Fruit fly (Drosophila melanogaster): Measurements from ENCODE around the gene Set8.
A peak's percentile ranks its signal among the peaks of the same experiment; 100 is the strongest.

The Set8 gene

DNA sequence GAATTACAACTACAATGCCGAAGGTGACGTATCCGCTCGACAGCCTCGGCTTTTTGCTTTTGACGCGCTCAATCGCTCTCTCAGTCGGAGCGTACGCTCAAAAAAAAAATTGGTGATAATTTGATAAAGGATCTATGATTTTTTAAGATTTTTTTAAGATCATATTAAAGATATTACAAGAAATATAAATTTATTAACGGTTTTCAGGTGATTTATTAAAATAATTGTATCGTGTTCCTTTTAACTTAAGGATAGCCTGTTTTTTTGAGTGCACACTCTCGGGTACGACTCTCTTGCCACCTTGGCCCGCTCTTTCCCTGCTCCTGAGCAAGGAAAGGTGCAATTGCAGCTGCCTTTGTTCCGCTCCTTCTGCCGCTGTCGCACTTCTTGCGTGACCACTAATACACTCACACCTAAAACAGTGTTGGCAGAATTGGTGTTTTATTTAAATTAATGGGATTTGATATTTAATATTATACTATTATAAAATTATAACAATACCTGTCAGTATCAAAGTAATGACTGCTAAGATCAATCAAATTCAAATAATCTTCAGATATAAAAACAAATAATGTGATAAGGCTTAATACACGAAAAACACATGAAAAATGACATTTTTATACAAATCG, 37.8 kb upstream of the Set8 start (continued):
- peak; percentile 88 for TF ChIP-seq CG18262 (tag; optimal IDR thresholded peaks at IDR 0.05)

DNA sequence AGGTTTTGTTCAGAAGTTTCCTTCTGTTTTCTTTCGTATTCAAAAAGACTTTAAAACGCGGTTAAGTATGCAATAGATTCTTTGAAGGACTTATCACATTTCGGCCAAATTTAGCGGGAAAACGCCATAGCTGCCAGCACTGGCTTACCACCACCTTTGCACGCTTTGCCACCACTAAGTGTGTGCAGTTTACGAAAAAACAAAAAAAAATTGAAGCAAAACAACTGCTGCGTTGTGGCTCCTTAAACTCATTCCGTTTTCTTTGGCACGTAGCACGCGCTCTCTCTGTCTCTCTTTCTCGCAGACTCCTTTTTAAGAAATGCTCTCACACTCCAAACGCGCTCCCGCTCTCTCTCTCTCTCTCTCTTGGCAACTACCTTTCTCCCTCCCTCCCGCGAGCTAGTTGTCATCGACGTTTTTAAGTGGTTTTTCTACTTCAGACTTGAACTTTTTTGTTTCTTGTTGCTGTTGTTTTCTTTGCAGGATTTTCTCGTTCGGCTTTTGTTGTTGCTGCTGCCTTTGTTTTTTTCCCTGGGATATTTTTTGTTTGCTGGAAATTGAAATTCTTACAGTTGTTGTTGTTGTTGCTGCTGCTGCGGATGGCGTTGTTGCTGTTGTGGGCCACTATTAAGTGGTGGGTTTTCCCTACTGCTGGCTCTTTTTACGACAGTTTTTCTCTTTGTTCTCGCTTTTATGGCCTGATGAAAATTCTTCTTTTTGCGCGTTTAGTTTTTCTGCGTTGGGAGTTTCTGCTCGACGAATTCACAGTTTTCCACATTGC, 37.1 kb upstream of the Set8 start:
- TF ChIP-seq onecut (GFP tag; IDR thresholded peaks at IDR 0.05) (peak; percentile 43; the same call in 1 of the 2 replicates), chm (GFP tag; IDR thresholded peaks at IDR 0.05) (0 out of 2 replicates have a peak, but pooled peaks have one; percentile 41), shn (GFP tag; optimal IDR thresholded peaks at IDR 0.05) (peak; percentile 23), CG32772 (GFP tag; IDR thresholded peaks at IDR 0.05) (peak; percentile 81), Dbx (GFP tag; IDR thresholded peaks at IDR 0.05) (0 out of 3 replicates have a peak, but pooled peaks have one; percentile 18), dimm (GFP tag; IDR thresholded peaks at IDR 0.05) (no peak), mam (GFP tag; optimal IDR thresholded peaks at IDR 0.05) (peak; percentile 18), gem (tag; optimal IDR thresholded peaks at IDR 0.05) (peak; percentile 38), cg (GFP tag; optimal IDR thresholded peaks at IDR 0.05) (peak; percentile 34), dmrt99B (tag; optimal IDR thresholded peaks at IDR 0.05) (peak; percentile 7), gro (GFP tag; optimal IDR thresholded peaks at IDR 0.05) (peak; percentile 13), Sox102F (GFP tag; optimal IDR thresholded peaks at IDR 0.05) (peak; percentile 3), CG6689 (GFP tag; IDR thresholded peaks at IDR 0.05) (peak; percentile 25), Neu2 (GFP tag; optimal IDR thresholded peaks at IDR 0.05; ENCODE audit: borderline replicate concordance) (peak; percentile 66), HLH54F (GFP tag; optimal IDR thresholded peaks at IDR 0.05) (no peak), H15 (GFP tag; IDR thresholded peaks at IDR 0.05) (no peak), CG7928 (GFP tag; optimal IDR thresholded peaks at IDR 0.05) (no peak), nerfin-1 (tag; optimal IDR thresholded peaks at IDR 0.05) (peak; percentile 33), Drgx (GFP tag; IDR thresholded peaks at IDR 0.05) (0 out of 2 replicates have a peak, but pooled peaks have one; percentile 56), CG15514 (GFP tag; optimal IDR thresholded peaks at IDR 0.05) (peak; percentile 19), HmgD (GFP tag; optimal IDR thresholded peaks at IDR 0.05) (peak; percentile 44), crp (GFP tag; optimal IDR thresholded peaks at IDR 0.05) (no peak), lab (GFP tag; optimal IDR thresholded peaks at IDR 0.05) (peak; percentile 23), sd (tag; optimal IDR thresholded peaks at IDR 0.05) (peak; percentile 35), nom (GFP tag; optimal IDR thresholded peaks at IDR 0.05) (peak; percentile 95), row (GFP tag; IDR thresholded peaks at IDR 0.05) (peak; percentile 49), lov (optimal IDR thresholded peaks at IDR 0.05) (no peak), lov (GFP tag; IDR thresholded peaks at IDR 0.05) (0 out of 3 replicates have a peak, but pooled peaks have one; percentile 7), Ptx1 (GFP tag; IDR thresholded peaks at IDR 0.05) (no peak), Xbp1 (GFP tag; optimal IDR thresholded peaks at IDR 0.05) (peak; percentile 50), h (optimal IDR thresholded peaks at IDR 0.05) (no peak), CG1603 (tag; optimal IDR thresholded peaks at IDR 0.05) (peak; percentile 12), chinmo (GFP tag; IDR thresholded peaks at IDR 0.05; ENCODE audit: partially characterized antibody) (0 out of 4 replicates have a peak, but pooled peaks have one; percentile 59), her (GFP tag; optimal IDR thresholded peaks at IDR 0.05) (no peak), phol (tag; optimal IDR thresholded peaks at IDR 0.05) (peak; percentile 15), CG15479 (GFP tag; optimal IDR thresholded peaks at IDR 0.05) (peak; percentile 23), yki (optimal IDR thresholded peaks at IDR 0.05) (peak; percentile 86), CG8290 (GFP tag; optimal IDR thresholded peaks at IDR 0.05) (peak; percentile 16), CG8290 (tag; optimal IDR thresholded peaks at IDR 0.05) (peak in 1 of 2 experiments; percentile 27), abd-A (tag; optimal IDR thresholded peaks at IDR 0.05) (peak; percentile 89), HLHmδ (GFP tag; optimal IDR thresholded peaks at IDR 0.05) (peak; percentile 8), CG1832 (GFP tag; optimal IDR thresholded peaks at IDR 0.05) (peak; percentile 86), kni (GFP tag; optimal IDR thresholded peaks at IDR 0.05) (peak; percentile 57), pan (optimal IDR thresholded peaks at IDR 0.05) (no peak), pan (GFP tag; optimal IDR thresholded peaks at IDR 0.05 in 1 of 2, IDR thresholded peaks at IDR 0.05 in 1 of 2) (peak in 1 of 2 experiments; percentile 17)

All from whole organism, embryonic.